Worm (Caenorhabditis elegans): ENCODE measurements around the gene galt-1.

DNA sequence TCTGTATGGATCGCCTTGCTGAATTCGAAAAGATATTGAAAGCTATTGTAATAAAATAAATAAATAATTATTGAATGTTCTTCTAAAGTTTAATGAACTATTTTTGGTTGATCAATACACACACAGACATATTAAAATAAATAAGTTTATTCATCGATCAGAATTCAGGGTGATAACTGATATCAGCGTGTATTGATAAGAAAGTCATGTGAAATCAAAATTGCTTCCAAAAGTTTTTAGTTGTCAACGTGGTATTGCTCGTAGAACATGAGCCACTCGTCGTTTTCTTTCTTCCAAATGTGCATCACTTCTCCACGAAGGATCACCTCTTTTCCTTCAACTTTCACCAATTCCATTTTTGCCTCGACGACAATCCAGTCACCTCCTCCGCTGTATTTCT, 48.3 kb upstream of the galt-1 start:
- TF ChIP-seq med-1 (GFP tag; optimal IDR thresholded peaks at IDR 0.05; ENCODE audit: insufficient read depth) (no peak), ztf-29 (GFP tag; IDR thresholded peaks at IDR 0.05) (no peak), ztf-23 (GFP tag; IDR thresholded peaks at IDR 0.05) (no peak), klf-2 (GFP tag; conservative IDR thresholded peaks at IDR 0.05) (no peak), T22C8.4 (GFP tag; IDR thresholded peaks at IDR 0.05) (no peak)
